Worm (Caenorhabditis elegans): Measurements from ENCODE around the gene lst-2.
A peak's percentile ranks its signal among the peaks of the same experiment; 100 is the strongest.

The lst-2 gene

DNA sequence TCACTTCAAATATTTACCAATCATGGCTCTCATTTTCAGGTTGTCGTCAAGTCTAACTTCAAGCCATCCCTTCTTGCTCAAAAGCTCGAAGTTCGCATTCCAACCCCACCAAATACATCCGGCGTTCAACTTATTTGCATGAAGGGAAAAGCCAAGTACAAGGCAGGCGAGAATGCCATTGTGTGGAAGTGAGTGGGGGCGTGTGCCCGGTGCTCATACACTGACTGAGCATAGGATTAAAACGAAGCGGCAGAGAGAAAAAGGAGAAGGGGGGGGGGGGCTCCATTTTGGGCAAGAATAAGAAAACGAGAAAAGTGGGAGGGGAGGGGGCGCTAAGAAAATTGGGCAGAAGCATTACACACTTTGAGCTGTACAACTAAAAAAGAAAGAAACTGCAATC lies 8.5 kb upstream of the lst-2 start:
- TF ChIP-seq mls-2 (tag; optimal IDR thresholded peaks at IDR 0.05) (peak; percentile 7), ces-1 (GFP tag; optimal IDR thresholded peaks at IDR 0.05) (peak; percentile 25), unc-120 (tag; optimal IDR thresholded peaks at IDR 0.05; ENCODE audit: poor library complexity, severe bottlenecking) (no peak)

DNA sequence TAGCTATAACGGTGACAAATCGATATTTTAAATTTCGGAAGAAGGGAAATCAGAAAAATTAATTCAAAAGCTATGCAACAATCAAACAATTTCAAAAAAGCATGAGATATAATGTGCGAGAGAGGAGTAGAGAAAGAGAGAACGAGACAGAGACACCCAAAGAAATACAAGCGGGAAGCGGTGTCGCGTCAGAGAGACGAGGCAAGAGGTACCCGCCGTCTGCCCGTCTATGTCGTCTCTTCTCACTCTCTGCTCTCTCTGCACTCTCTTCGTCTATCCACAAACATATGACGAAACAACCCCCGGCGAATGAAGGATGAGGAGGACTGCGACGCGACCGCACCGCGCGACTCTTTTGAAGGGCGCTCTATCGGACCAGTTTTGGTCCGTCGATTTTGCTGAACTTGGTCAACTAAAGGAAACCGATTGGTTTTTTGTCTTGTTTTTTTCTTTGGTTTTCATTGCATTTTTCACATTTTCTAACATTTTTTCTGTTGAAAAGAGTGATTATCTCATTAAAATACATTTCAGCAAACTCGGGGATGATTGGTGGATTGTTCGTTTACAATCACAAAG lies 5.8 kb upstream of the lst-2 start, which contains the start of gene dpy-23:
dpy-23 (plus strand) TSS at position 526 of the 576 bp plus-strand sequence.
- TF ChIP-seq ceh-39 (tag; optimal IDR thresholded peaks at IDR 0.05) (peak; percentile 69), elt-3 (tag; optimal IDR thresholded peaks at IDR 0.05) (no peak), ceh-43 (GFP tag; optimal IDR thresholded peaks at IDR 0.05) (peak; percentile 28), cnd-1 (tag; optimal IDR thresholded peaks at IDR 0.05) (peak; percentile 11), elt-1 (tag; optimal IDR thresholded peaks at IDR 0.05; ENCODE audit: borderline replicate concordance, insufficient read depth) (no peak), tbx-8 (GFP tag; optimal IDR thresholded peaks at IDR 0.05) (no peak), mep-1 (tag; optimal IDR thresholded peaks at IDR 0.05) (peak; percentile 83), ztf-11 (tag; optimal IDR thresholded peaks at IDR 0.05) (peak; percentile 69), sptf-1 (tag; optimal IDR thresholded peaks at IDR 0.05) (peak; percentile 59), zip-8 (tag; optimal IDR thresholded peaks at IDR 0.05) (no peak), nhr-12 (tag; optimal IDR thresholded peaks at IDR 0.05) (peak; percentile 20), lsy-2 (tag; optimal IDR thresholded peaks at IDR 0.05) (peak; percentile 78), unc-62 (GFP tag; optimal IDR thresholded peaks at IDR 0.05) (peak; percentile 87), M03D4.4 (tag; optimal IDR thresholded peaks at IDR 0.05) (peak; percentile 19), mls-2 (tag; optimal IDR thresholded peaks at IDR 0.05) (peak; percentile 65), nhr-237 (tag; optimal IDR thresholded peaks at IDR 0.05) (peak; percentile 93), ham-2 (GFP tag; optimal IDR thresholded peaks at IDR 0.05) (peak; percentile 88), blmp-1 (tag; optimal IDR thresholded peaks at IDR 0.05) (no peak), lin-13 (tag; optimal IDR thresholded peaks at IDR 0.05) (peak; percentile 71), pha-4 (tag; optimal IDR thresholded peaks at IDR 0.05) (peak; percentile 93), ceh-83 (GFP tag; optimal IDR thresholded peaks at IDR 0.05) (no peak), unc-120 (tag; optimal IDR thresholded peaks at IDR 0.05; ENCODE audit: poor library complexity, severe bottlenecking) (peak; percentile 92), drap-1 (GFP tag; optimal IDR thresholded peaks at IDR 0.05) (peak; percentile 48), unc-39 (tag; optimal IDR thresholded peaks at IDR 0.05) (no peak), hlh-1 (tag; optimal IDR thresholded peaks at IDR 0.05) (peak; percentile 82), ces-1 (GFP tag; optimal IDR thresholded peaks at IDR 0.05) (peak; percentile 91), snpc-4 (tag; optimal IDR thresholded peaks at IDR 0.05) (no peak), mab-5 (tag; optimal IDR thresholded peaks at IDR 0.05) (no peak)

- TF ChIP-seq nhr-76 (tag; optimal IDR thresholded peaks at IDR 0.05) (no peak), blmp-1 (tag; optimal IDR thresholded peaks at IDR 0.05) (no peak), lsy-2 (tag; optimal IDR thresholded peaks at IDR 0.05) (no peak), sptf-1 (tag; optimal IDR thresholded peaks at IDR 0.05) (no peak), elt-3 (tag; optimal IDR thresholded peaks at IDR 0.05) (no peak), drap-1 (GFP tag; optimal IDR thresholded peaks at IDR 0.05) (no peak), nhr-2 (tag; optimal IDR thresholded peaks at IDR 0.05) (no peak), unc-62 (GFP tag; optimal IDR thresholded peaks at IDR 0.05) (no peak), ceh-39 (tag; optimal IDR thresholded peaks at IDR 0.05) (no peak), nhr-237 (tag; optimal IDR thresholded peaks at IDR 0.05) (no peak)
These were observed 3.3 kb upstream of the lst-2 start for ce11 chrX:4386493-4386892.

ce11 chrX:4377689-4378088 lies 5.5 kb downstream of the lst-2 start, which contains the start of gene R160.12:
R160.12 (minus strand) TSS chrX:4377789.
- TF ChIP-seq ham-2 (GFP tag; optimal IDR thresholded peaks at IDR 0.05), result no peak

- TF ChIP-seq ceh-39 (tag; optimal IDR thresholded peaks at IDR 0.05) (no peak), ztf-11 (tag; optimal IDR thresholded peaks at IDR 0.05) (no peak), lin-13 (tag; optimal IDR thresholded peaks at IDR 0.05) (no peak), flh-1 (GFP tag; optimal IDR thresholded peaks at IDR 0.05) (no peak), M03D4.4 (tag; optimal IDR thresholded peaks at IDR 0.05) (no peak), unc-120 (tag; optimal IDR thresholded peaks at IDR 0.05; ENCODE audit: poor library complexity, severe bottlenecking) (no peak), mep-1 (tag; optimal IDR thresholded peaks at IDR 0.05) (no peak), ces-1 (GFP tag; optimal IDR thresholded peaks at IDR 0.05) (no peak)
These were observed 6.4 kb downstream of the lst-2 start, which contains the start of gene R160.2 for ce11 chrX:4376801-4377200. R160.2 (minus strand) TSS chrX:4376901.
